Worm (Caenorhabditis elegans): ENCODE measurements around the gene F56A11.4.

The F56A11.4 gene

DNA sequence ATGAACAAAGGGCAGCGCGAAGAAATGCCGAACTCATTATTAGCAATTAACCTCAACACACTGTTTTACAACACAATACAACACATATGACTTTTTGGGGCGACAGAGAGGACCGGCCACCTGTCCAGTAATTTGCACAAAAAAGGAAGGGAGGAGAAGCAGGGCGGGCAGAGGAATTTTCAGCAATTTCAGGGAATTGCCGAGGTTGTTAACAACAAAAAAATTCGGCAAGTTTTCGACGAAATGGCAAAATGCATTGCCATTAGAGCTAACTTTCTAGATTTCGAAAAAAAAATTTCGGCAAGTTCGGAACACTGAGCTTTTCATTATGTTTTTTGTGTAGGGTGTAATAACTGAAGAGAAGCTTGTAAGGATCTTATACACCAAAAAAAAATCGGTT is 15.9 kb downstream of the F56A11.4 start:
- TF ChIP-seq crh-2 (tag; optimal IDR thresholded peaks at IDR 0.05) (no peak), nhr-25 (tag; optimal IDR thresholded peaks at IDR 0.05) (no peak), nhr-11 (tag; optimal IDR thresholded peaks at IDR 0.05) (no peak), lin-13 (GFP tag; optimal IDR thresholded peaks at IDR 0.05) (no peak), zag-1 (tag; optimal IDR thresholded peaks at IDR 0.05) (no peak), nhr-12 (tag; optimal IDR thresholded peaks at IDR 0.05) (no peak), mab-5 (tag; optimal IDR thresholded peaks at IDR 0.05) (no peak), dmd-4 (tag; optimal IDR thresholded peaks at IDR 0.05) (no peak), nhr-10 (tag; optimal IDR thresholded peaks at IDR 0.05) (no peak)

DNA sequence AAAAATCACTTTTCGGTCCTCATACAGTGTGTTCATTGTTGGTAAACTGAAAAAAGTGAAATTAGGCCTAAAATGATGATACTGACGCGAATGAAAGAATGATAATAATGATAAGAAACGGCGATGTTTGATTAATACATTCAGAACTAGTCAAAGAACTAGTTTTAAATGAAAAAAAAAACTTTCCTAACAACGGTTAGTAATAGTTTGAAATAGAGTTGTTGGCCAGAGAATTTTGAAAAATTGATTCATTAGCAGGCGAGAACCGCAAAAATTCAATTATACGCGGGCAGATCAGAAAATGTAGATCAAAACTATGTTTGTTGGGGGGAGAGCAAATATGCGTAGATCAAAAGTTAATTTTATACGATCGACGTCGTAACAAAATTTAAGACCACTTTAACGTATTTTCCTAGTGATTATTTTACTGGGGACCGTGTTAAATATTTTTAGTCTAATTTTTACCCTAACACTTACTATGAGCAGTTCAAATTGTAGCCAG is 22.8 kb downstream of the F56A11.4 start, which contains the start of gene F56A11.5:
F56A11.5 (minus strand) TSS at position 51 of the 502 bp plus-strand sequence.
- TF ChIP-seq lin-11 (tag; optimal IDR thresholded peaks at IDR 0.05): no peak
- no peak for TF ChIP-seq Y55F3AM.14 (GFP tag; optimal IDR thresholded peaks at IDR 0.05)
- no peak for TF ChIP-seq nhr-237 (tag; optimal IDR thresholded peaks at IDR 0.05)
- TF ChIP-seq ztf-1 (GFP tag; conservative IDR thresholded peaks at IDR 0.05): no peak
- no peak for TF ChIP-seq nhr-11 (tag; optimal IDR thresholded peaks at IDR 0.05)
- no peak for TF ChIP-seq ZK546.5 (tag; optimal IDR thresholded peaks at IDR 0.05)

DNA sequence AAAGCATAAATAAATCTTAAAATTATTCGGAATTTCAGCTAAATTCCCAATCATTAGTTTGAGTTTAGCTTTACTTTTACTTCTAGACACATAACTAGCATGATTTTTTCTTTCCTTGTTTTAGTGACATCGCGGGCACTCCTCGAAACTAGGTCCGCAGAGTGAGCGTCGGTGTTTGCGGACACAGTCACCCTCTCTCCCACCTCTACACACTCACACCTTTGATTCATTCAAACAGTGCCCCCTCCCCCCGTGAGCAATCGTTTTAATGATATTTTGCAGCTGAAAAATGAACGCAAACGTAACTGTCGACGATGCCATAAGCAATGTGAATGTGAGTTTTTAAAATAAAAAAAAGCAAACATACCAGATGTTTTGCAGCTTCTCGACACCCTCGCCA is 24.4 kb downstream of the F56A11.4 start, which contains the start of gene gex-2:
gex-2 (plus strand) TSS at position 283 of the 400 bp plus-strand sequence.
- TF ChIP-seq unc-55 (GFP tag; optimal IDR thresholded peaks at IDR 0.05): peak; percentile 29
- peak; percentile 11 for TF ChIP-seq nhr-129 (tag; optimal IDR thresholded peaks at IDR 0.05)
- peak; percentile 47 for TF ChIP-seq fos-1 (tag; optimal IDR thresholded peaks at IDR 0.05)
- no peak for TF ChIP-seq nhr-6 (tag; optimal IDR thresholded peaks at IDR 0.05)

DNA sequence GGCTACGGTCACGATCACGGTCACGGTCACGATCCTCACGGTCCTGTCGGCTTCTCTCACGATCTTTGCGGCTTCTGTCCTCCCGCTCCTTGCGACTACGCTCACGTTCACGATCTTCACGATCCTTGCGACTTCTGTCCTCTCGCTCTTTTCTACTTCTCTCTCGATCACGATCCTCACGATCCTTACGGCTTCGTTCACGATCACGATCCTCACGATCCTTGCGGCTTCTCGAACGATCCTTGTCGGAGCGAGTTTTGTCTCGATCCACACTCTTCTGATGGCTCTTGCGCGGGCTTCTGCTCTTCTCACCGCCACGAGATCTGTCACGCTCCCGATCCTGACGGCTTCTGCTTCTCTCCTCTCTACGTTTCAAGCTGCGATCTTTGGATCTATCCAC is 32.4 kb downstream of the F56A11.4 start:
- TF ChIP-seq ztf-11 (tag; optimal IDR thresholded peaks at IDR 0.05) (no peak), nhr-25 (tag; optimal IDR thresholded peaks at IDR 0.05) (no peak), unc-39 (tag; optimal IDR thresholded peaks at IDR 0.05) (no peak), unc-62 (GFP tag; optimal IDR thresholded peaks at IDR 0.05) (no peak), nhr-11 (tag; optimal IDR thresholded peaks at IDR 0.05) (no peak), ztf-4 (tag; optimal IDR thresholded peaks at IDR 0.05) (no peak), nhr-10 (tag; optimal IDR thresholded peaks at IDR 0.05) (no peak), crh-2 (tag; optimal IDR thresholded peaks at IDR 0.05) (no peak), mdl-1 (tag; optimal IDR thresholded peaks at IDR 0.05) (no peak), unc-55 (GFP tag; optimal IDR thresholded peaks at IDR 0.05) (no peak), nhr-77 (tag; optimal IDR thresholded peaks at IDR 0.05) (no peak), sma-3 (GFP tag; optimal IDR thresholded peaks at IDR 0.05) (no peak), peb-1 (tag; optimal IDR thresholded peaks at IDR 0.05) (no peak), egl-27 (tag; optimal IDR thresholded peaks at IDR 0.05) (no peak), nhr-237 (tag; optimal IDR thresholded peaks at IDR 0.05) (no peak), skn-1 (tag; optimal IDR thresholded peaks at IDR 0.05) (no peak), F13H6.1 (tag; optimal IDR thresholded peaks at IDR 0.05) (no peak), nhr-23 (tag; optimal IDR thresholded peaks at IDR 0.05) (no peak), alr-1 (tag; optimal IDR thresholded peaks at IDR 0.05) (no peak)

DNA sequence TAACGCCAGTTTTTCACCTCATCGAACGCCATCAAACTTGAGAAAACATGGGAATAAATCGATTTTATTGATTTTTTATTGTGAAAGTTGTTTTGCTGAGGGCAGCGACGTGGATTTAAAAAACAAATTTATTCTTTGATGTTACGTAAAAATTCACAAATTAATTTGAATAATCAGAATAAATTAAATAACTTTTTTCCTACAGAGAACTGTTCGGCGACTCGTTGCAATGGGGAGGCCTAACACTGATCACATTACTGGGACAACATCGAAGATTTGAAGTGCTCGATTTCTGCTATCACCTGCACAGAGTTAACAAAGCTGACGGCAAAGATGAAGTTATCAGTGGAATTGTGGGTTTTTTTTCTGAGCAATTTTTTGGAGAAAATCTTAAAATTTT is 34.0 kb downstream of the F56A11.4 start, which contains the start of gene F56A11.6:
F56A11.6 (minus strand) TSS at position 101 of the 400 bp plus-strand sequence.
- no peak for TF ChIP-seq nhr-77 (tag; optimal IDR thresholded peaks at IDR 0.05)
- TF ChIP-seq sem-4 (tag; optimal IDR thresholded peaks at IDR 0.05): no peak
- no peak for TF ChIP-seq nhr-10 (tag; optimal IDR thresholded peaks at IDR 0.05)
- no peak for TF ChIP-seq C34F6.9 (tag; optimal IDR thresholded peaks at IDR 0.05)
- no peak for TF ChIP-seq elt-3 (tag; optimal IDR thresholded peaks at IDR 0.05)
- no peak for TF ChIP-seq sma-3 (GFP tag; optimal IDR thresholded peaks at IDR 0.05)
- no peak for TF ChIP-seq mab-5 (tag; optimal IDR thresholded peaks at IDR 0.05)
- no peak for TF ChIP-seq unc-62 (GFP tag; optimal IDR thresholded peaks at IDR 0.05)
- TF ChIP-seq dmd-4 (tag; optimal IDR thresholded peaks at IDR 0.05): no peak
- TF ChIP-seq nhr-23 (tag; optimal IDR thresholded peaks at IDR 0.05): no peak
- TF ChIP-seq mdl-1 (tag; optimal IDR thresholded peaks at IDR 0.05): no peak
- TF ChIP-seq ZK546.5 (tag; optimal IDR thresholded peaks at IDR 0.05): no peak

Data from whole organism, L2 larva.